Worm (Caenorhabditis elegans) whole organism, L4/young adult: ENCODE data around the gene K09E9.4.

Source experiments
- W03F9.2 ChIP-seq: fragments of 150-350 bp; optimal IDR thresholded peaks from 2 replicates; lab custom pipeline; 2014; ENCODE audit warnings: missing biosample characterization, missing genetic modification characterization
- dao-5 ChIP-seq: sonication (generic microtip); optimal IDR thresholded peaks from 2 replicates; lab custom pipeline; 2016; ENCODE audit warnings: missing genotype, missing genetic modification characterization, moderate library complexity, missing compliant biosample characterization
- him-1 ChIP-seq: sonication (generic microtip); optimal IDR thresholded peaks from 2 replicates; lab custom pipeline; 2016; ENCODE audit warnings: missing genotype, missing genetic modification reagents, missing genetic modification characterization, missing compliant biosample characterization

ce11 chrX:15654969-15655368 is 24.7 kb upstream of the K09E9.4 start:
- TF ChIP-seq him-1 (tag; lab: Kevin White, UChicago) (no peak), dao-5 (no peak), W03F9.2 (tag; lab: Kevin White, UChicago) (no peak)
